Worm (Caenorhabditis elegans): ENCODE results near the gene atg-10.

DNA sequence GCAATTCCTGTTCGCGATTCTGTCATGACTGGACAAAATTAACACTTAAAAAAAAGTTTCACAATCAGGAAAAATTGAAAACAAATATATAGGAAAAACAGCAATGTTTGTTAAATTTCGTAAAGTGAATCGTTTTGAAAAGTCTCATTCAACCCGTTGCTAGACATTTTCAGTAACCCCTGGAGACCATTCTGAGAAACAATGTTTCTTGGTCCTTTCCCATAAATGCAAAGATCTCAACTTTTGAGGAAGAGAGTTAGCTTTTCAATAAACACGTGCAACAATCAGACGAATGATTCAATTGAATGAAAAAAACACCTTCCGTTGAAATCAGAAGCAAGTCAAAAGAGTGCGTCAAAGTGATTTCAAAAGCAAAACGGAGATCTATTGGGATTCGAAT is 48.9 kb upstream of the atg-10 start, which contains the start of gene F28C6.9:
- no peak for TF ChIP-seq blmp-1 (tag; optimal IDR thresholded peaks at IDR 0.05)
- TF ChIP-seq lin-39 (tag; optimal IDR thresholded peaks at IDR 0.05) = no peak
- TF ChIP-seq nhr-90 (tag; optimal IDR thresholded peaks at IDR 0.05; ENCODE audit: poor library complexity) = no peak
- no peak for TF ChIP-seq ceh-82 (tag; optimal IDR thresholded peaks at IDR 0.05)
- no peak for TF ChIP-seq lin-15B (tag; optimal IDR thresholded peaks at IDR 0.05)

Measured in whole organism, L1 larva.